Fruit fly (Drosophila melanogaster) whole organism, adult: ENCODE measurements around the gene Cyp6d4.
A peak's percentile ranks its signal among the peaks of the same experiment; 100 is the strongest.

ENCODE experiments used
- CG11617 ChIP-seq: fragments of 200-800 bp; sonication (Bioruptor generic); optimal IDR thresholded peaks from 2 replicates; lab custom pipeline; 2017; ENCODE audit warnings: mild to moderate bottlenecking, missing biosample characterization, missing genetic modification reagents, missing genetic modification characterization
- CG12768 ChIP-seq: fragments of 200-800 bp; sonication (Bioruptor generic); optimal IDR thresholded peaks from 2 replicates; lab custom pipeline; 2017; ENCODE audit warnings: missing biosample characterization, missing genetic modification characterization, mild to moderate bottlenecking, moderate library complexity, missing genetic modification reagents
- CG14711 ChIP-seq: fragments of 200-800 bp; sonication (Bioruptor generic); optimal IDR thresholded peaks from 2 replicates; lab custom pipeline; 2018; ENCODE audit warnings: missing biosample characterization, mild to moderate bottlenecking, missing genetic modification characterization, moderate library complexity
- CG1620 ChIP-seq: fragments of 200-800 bp; sonication (Bioruptor generic); optimal IDR thresholded peaks from 2 replicates; lab custom pipeline; 2016; ENCODE audit warnings: missing biosample characterization, missing genetic modification characterization
- CG33017 ChIP-seq: fragments of 200-800 bp; sonication (Bioruptor generic); optimal IDR thresholded peaks from 2 replicates; lab custom pipeline; 2018; ENCODE audit warnings: missing biosample characterization, mild to moderate bottlenecking, missing genetic modification characterization, moderate library complexity
- CG5204 ChIP-seq: fragments of 200-800 bp; sonication (Bioruptor generic); optimal IDR thresholded peaks from 2 replicates; lab custom pipeline; 2016; ENCODE audit warnings: missing biosample characterization, missing genetic modification characterization
- CG7045 ChIP-seq: fragments of 200-800 bp; sonication (Bioruptor generic); optimal IDR thresholded peaks from 2 replicates; lab custom pipeline; 2017; ENCODE audit warnings: missing biosample characterization, mild to moderate bottlenecking, missing genetic modification characterization
- CG7101 ChIP-seq: fragments of 200-800 bp; sonication (Bioruptor generic); optimal IDR thresholded peaks from 2 replicates; lab custom pipeline; 2018; ENCODE audit warnings: missing biosample characterization, mild to moderate bottlenecking, missing genetic modification characterization, moderate library complexity
- Clk ChIP-seq: fragments of 200-800 bp; sonication (Bioruptor generic); optimal IDR thresholded peaks from 2 replicates; lab custom pipeline; 2017; ENCODE audit warnings: missing biosample characterization, missing genetic modification characterization
- Crg-1 ChIP-seq: fragments of 200-800 bp; sonication (Bioruptor generic); optimal IDR thresholded peaks from 2 replicates; lab custom pipeline; 2016; ENCODE audit warnings: missing biosample characterization, missing genetic modification characterization
- Hr96 ChIP-seq: fragments of 200-800 bp; sonication (Bioruptor generic); optimal IDR thresholded peaks from 2 replicates; lab custom pipeline; 2016; ENCODE audit warnings: missing biosample characterization, missing genetic modification characterization
- Mnt ChIP-seq: fragments of 200-800 bp; sonication (Bioruptor generic); optimal IDR thresholded peaks from 2 replicates; lab custom pipeline; 2016; ENCODE audit warnings: missing biosample characterization, mild to moderate bottlenecking, missing genetic modification characterization
- bab1 ChIP-seq: fragments of 200-800 bp; sonication (Bioruptor generic); optimal IDR thresholded peaks from 3 replicates; lab custom pipeline; 2019; ENCODE audit warnings: missing biosample characterization, mild to moderate bottlenecking, missing genetic modification characterization, moderate library complexity
- cic ChIP-seq: fragments of 200-800 bp; sonication (Bioruptor generic); optimal IDR thresholded peaks from 2 replicates; lab custom pipeline; 2017; ENCODE audit warnings: missing biosample characterization, mild to moderate bottlenecking, missing genetic modification characterization, moderate library complexity
- cnc ChIP-seq, 2 experiments: fragments of >200 bp; optimal IDR thresholded peaks; 2 replicates each; lab custom pipeline; 2017
- kay ChIP-seq: fragments of 200-800 bp; sonication (Bioruptor generic); peaks from one replicate; lab custom pipeline; 2016; ENCODE audit warnings: missing biosample characterization, missing genetic modification characterization, borderline replicate concordance
- ovo ChIP-seq: fragments of 200-800 bp; sonication (Bioruptor generic); optimal IDR thresholded peaks from 2 replicates; lab custom pipeline; 2016; ENCODE audit warnings: missing biosample characterization, missing genetic modification characterization
- pad ChIP-seq: fragments of 200-800 bp; sonication (Bioruptor generic); optimal IDR thresholded peaks from 3 replicates; lab custom pipeline; 2017; ENCODE audit warnings: missing biosample characterization, missing genetic modification characterization, mild to moderate bottlenecking, moderate library complexity, missing genetic modification reagents
- tj ChIP-seq: fragments of 200-800 bp; sonication (Bioruptor generic); optimal IDR thresholded peaks from 3 replicates; lab custom pipeline; 2017; ENCODE audit warnings: missing biosample characterization, mild to moderate bottlenecking, missing genetic modification characterization, moderate library complexity
- toe ChIP-seq: fragments of 200-800 bp; sonication (Bioruptor generic); optimal IDR thresholded peaks from 2 replicates; lab custom pipeline; 2016; ENCODE audit warnings: missing biosample characterization, missing genetic modification characterization

Cyp6d4 gene

dm6 chr3R:22720808-22721306 is 22.7 kb downstream of the Cyp6d4 start, which contains the start of gene wge:
Gene wge (minus strand): TSS chr3R:22721150.
- TF ChIP-seq kay = peak; percentile 99
- TF ChIP-seq CG7101 (tag; lab: Kevin White, UChicago) = peak; percentile 7
- TF ChIP-seq Mnt = peak; percentile 15
- peak; percentile 68 for TF ChIP-seq CG12768 (GFP tag; lab: Kevin White, UChicago)
- TF ChIP-seq CG1620 (GFP tag; lab: Kevin White, UChicago) = peak; percentile 9
- TF ChIP-seq tj = peak; percentile 17
- no peak for TF ChIP-seq pad
- TF ChIP-seq Clk = no peak
- TF ChIP-seq CG14711 (tag; lab: Kevin White, UChicago) = no peak
- no peak for TF ChIP-seq toe (GFP tag; lab: Kevin White, UChicago)
- peak; percentile 29 for TF ChIP-seq Hr96 (GFP tag; lab: Kevin White, UChicago)
- TF ChIP-seq CG11617 (GFP tag; lab: Kevin White, UChicago) = peak; percentile 27
- TF ChIP-seq bab1 = peak; percentile 43
- no peak for TF ChIP-seq ovo (GFP tag; lab: Kevin White, UChicago)

- TF ChIP-seq toe (GFP tag; lab: Kevin White, UChicago) (peak; percentile 59), cnc (optimal IDR thresholded peaks at IDR 0.05; lab: Kevin White, UChicago) (no peak), Hr96 (GFP tag; lab: Kevin White, UChicago) (no peak), CG33017 (tag; lab: Kevin White, UChicago) (peak; percentile 77), cic (peak; percentile 10), bab1 (peak; percentile 73), tj (peak; percentile 39), CG5204 (no peak), CG11617 (GFP tag; lab: Kevin White, UChicago) (peak; percentile 68), pad (peak; percentile 19), CG7101 (tag; lab: Kevin White, UChicago) (peak; percentile 74), Crg-1 (peak; percentile 7), CG12768 (GFP tag; lab: Kevin White, UChicago) (no peak), ovo (GFP tag; lab: Kevin White, UChicago) (no peak), Clk (no peak), CG1620 (GFP tag; lab: Kevin White, UChicago) (peak; percentile 17), CG14711 (tag; lab: Kevin White, UChicago) (peak; percentile 76), Mnt (peak; percentile 59), kay (no peak), CG7045 (GFP tag; lab: Kevin White, UChicago) (peak; percentile 70)
Observed at dm6 chr3R:22724149-22724973, 26.2 kb downstream of the Cyp6d4 start, which contains the start of gene Irp-1A. Gene Irp-1A (minus strand): TSS chr3R:22724587.

- no peak for TF ChIP-seq kay
- TF ChIP-seq bab1 = no peak
- TF ChIP-seq Mnt = peak; percentile 62
- TF ChIP-seq CG1620 (GFP tag; lab: Kevin White, UChicago) = peak; percentile 39
- no peak for TF ChIP-seq CG11617 (GFP tag; lab: Kevin White, UChicago)
Observed at dm6 chr3R:22726031-22726770, 28.1 kb downstream of the Cyp6d4 start, which contains the start of gene RNF220. Gene RNF220 (minus strand): TSS chr3R:22726414.

dm6 chr3R:22726771-22727455 is 28.8 kb downstream of the Cyp6d4 start, which contains the start of gene CG45049:
Gene CG45049 (plus strand): TSS chr3R:22726967.
- TF ChIP-seq Mnt (no peak), kay (no peak), cic (peak; percentile 78), CG7101 (tag; lab: Kevin White, UChicago) (no peak), CG5204 (no peak), tj (peak; percentile 34), bab1 (peak; percentile 23), pad (no peak), ovo (GFP tag; lab: Kevin White, UChicago) (no peak), CG7045 (GFP tag; lab: Kevin White, UChicago) (no peak)

- no peak for TF ChIP-seq CG1620 (GFP tag; lab: Kevin White, UChicago)
- TF ChIP-seq cic = peak; percentile 8
- TF ChIP-seq cnc (optimal IDR thresholded peaks at IDR 0.05; lab: Kevin White, UChicago) = no peak
- no peak for TF ChIP-seq Crg-1
- TF ChIP-seq toe (GFP tag; lab: Kevin White, UChicago) = no peak
- no peak for TF ChIP-seq CG12768 (GFP tag; lab: Kevin White, UChicago)
- no peak for TF ChIP-seq Hr96 (GFP tag; lab: Kevin White, UChicago)
- TF ChIP-seq CG7045 (GFP tag; lab: Kevin White, UChicago) = no peak
- no peak for TF ChIP-seq CG5204
- TF ChIP-seq tj = peak; percentile 4
- TF ChIP-seq CG14711 (tag; lab: Kevin White, UChicago) = no peak
- TF ChIP-seq bab1 = no peak
- no peak for TF ChIP-seq Mnt
- TF ChIP-seq CG33017 (tag; lab: Kevin White, UChicago) = no peak
- TF ChIP-seq Clk = no peak
- no peak for TF ChIP-seq CG7101 (tag; lab: Kevin White, UChicago)
- no peak for TF ChIP-seq kay
- peak; percentile 86 for TF ChIP-seq ovo (GFP tag; lab: Kevin White, UChicago)
- no peak for TF ChIP-seq CG11617 (GFP tag; lab: Kevin White, UChicago)
- TF ChIP-seq pad = peak; percentile 88
Observed at dm6 chr3R:22727456-22727833, 29.3 kb downstream of the Cyp6d4 start.
